Worm (Caenorhabditis elegans) whole organism, late embryonic: ENCODE data around the gene ugt-45.
A peak's percentile ranks its signal among the peaks of the same experiment; 100 is the strongest.

Source experiments
- C08G9.2 ChIP-seq: sonication (generic microtip); optimal IDR thresholded peaks from 2 replicates; lab custom pipeline; 2016; ENCODE audit warnings: mild to moderate bottlenecking, missing genetic modification characterization, moderate library complexity, missing compliant biosample characterization
- K02D7.2 ChIP-seq: sonication (generic microtip); optimal IDR thresholded peaks from 2 replicates; lab custom pipeline; 2017; ENCODE audit warnings: mild to moderate bottlenecking, missing genetic modification characterization, missing compliant biosample characterization
- T23F11.4 ChIP-seq: fragments of 200-800 bp; sonication (Bioruptor generic); optimal IDR thresholded peaks from 2 replicates; lab custom pipeline; 2018; ENCODE audit warnings: mild to moderate bottlenecking, missing genetic modification characterization, missing compliant biosample characterization
- ama-1 ChIP-seq: fragments of 150-350 bp; optimal IDR thresholded peaks from 2 replicates; lab custom pipeline; 2014
- ceh-14 ChIP-seq: sonication (generic microtip); optimal IDR thresholded peaks from 2 replicates; lab custom pipeline; 2016; ENCODE audit warnings: missing genotype, missing genetic modification characterization, missing compliant biosample characterization
- ceh-18 ChIP-seq: sonication (generic microtip); optimal IDR thresholded peaks from 2 replicates; lab custom pipeline; 2016; ENCODE audit warnings: missing genetic modification characterization, missing compliant biosample characterization
- ceh-19 ChIP-seq: fragments of 200-800 bp; sonication (Bioruptor generic); optimal IDR thresholded peaks from 2 replicates; lab custom pipeline; 2018; ENCODE audit warnings: mild to moderate bottlenecking, missing genetic modification characterization, missing compliant biosample characterization
- ceh-2 ChIP-seq: sonication (generic microtip); optimal IDR thresholded peaks from 2 replicates; lab custom pipeline; 2016; ENCODE audit warnings: missing genotype, missing genetic modification characterization, missing compliant biosample characterization
- ceh-22 ChIP-seq: sonication (generic microtip); optimal IDR thresholded peaks from 2 replicates; lab custom pipeline; 2017; ENCODE audit warnings: missing biosample characterization, missing genetic modification characterization
- ceh-31 ChIP-seq: sonication (generic microtip); optimal IDR thresholded peaks from 2 replicates; lab custom pipeline; 2016; ENCODE audit warnings: missing genetic modification characterization, missing compliant biosample characterization
- ceh-34 ChIP-seq: sonication (generic microtip); optimal IDR thresholded peaks from 2 replicates; lab custom pipeline; 2016; ENCODE audit warnings: mild to moderate bottlenecking, missing genetic modification characterization, missing compliant biosample characterization
- ceh-48 ChIP-seq: sonication (generic microtip); optimal IDR thresholded peaks from 2 replicates; lab custom pipeline; 2016; ENCODE audit warnings: missing genetic modification characterization, inconsistent platforms, missing compliant biosample characterization
- ceh-6 ChIP-seq: fragments of 200-800 bp; sonication (Bioruptor generic); optimal IDR thresholded peaks from 2 replicates; lab custom pipeline; 2018; ENCODE audit warnings: mild to moderate bottlenecking, missing genetic modification characterization, missing compliant biosample characterization
- ceh-9 ChIP-seq: sonication (generic microtip); optimal IDR thresholded peaks from 2 replicates; lab custom pipeline; 2016; ENCODE audit warnings: mild to moderate bottlenecking, missing genetic modification characterization, inconsistent platforms, missing compliant biosample characterization
- dmd-4 ChIP-seq: sonication (generic microtip); optimal IDR thresholded peaks from 2 replicates; lab custom pipeline; 2016; ENCODE audit warnings: borderline replicate concordance, missing genetic modification characterization, missing compliant biosample characterization
- dve-1 ChIP-seq: sonication (generic microtip); optimal IDR thresholded peaks from 2 replicates; lab custom pipeline; 2017; ENCODE audit warnings: antibody characterized with exemption, mild to moderate bottlenecking, missing genetic modification characterization, missing compliant biosample characterization
- elt-2 ChIP-seq: sonication (generic microtip); optimal IDR thresholded peaks from 2 replicates; lab custom pipeline; 2016; ENCODE audit warnings: missing genetic modification reagents, missing genetic modification characterization, missing compliant biosample characterization
- elt-4 ChIP-seq: sonication (generic microtip); optimal IDR thresholded peaks from 2 replicates; lab custom pipeline; 2016; ENCODE audit warnings: missing genetic modification characterization, missing compliant biosample characterization
- gmeb-2 ChIP-seq: sonication (generic microtip); optimal IDR thresholded peaks from 2 replicates; lab custom pipeline; 2016; ENCODE audit warnings: missing genetic modification characterization, inconsistent platforms, missing compliant biosample characterization
- hlh-13 ChIP-seq: fragments of 200-800 bp; sonication (Bioruptor generic); optimal IDR thresholded peaks from 2 replicates; lab custom pipeline; 2018; ENCODE audit warnings: mild to moderate bottlenecking, missing genetic modification characterization, missing compliant biosample characterization
- hlh-30 ChIP-seq: sonication (generic microtip); optimal IDR thresholded peaks from 2 replicates; lab custom pipeline; 2017; ENCODE audit warnings: antibody characterized with exemption, missing genetic modification characterization, missing compliant biosample characterization; ENCODE audit not compliant: insufficient read depth
- hlh-8 ChIP-seq: sonication (generic microtip); optimal IDR thresholded peaks from 2 replicates; lab custom pipeline; 2016; ENCODE audit warnings: missing genotype, missing genetic modification characterization, missing compliant biosample characterization
- lim-6 ChIP-seq: sonication (generic microtip); optimal IDR thresholded peaks from 2 replicates; lab custom pipeline; 2016; ENCODE audit warnings: missing genetic modification characterization, missing compliant biosample characterization
- madf-2 ChIP-seq: sonication (generic microtip); optimal IDR thresholded peaks from 2 replicates; lab custom pipeline; 2017; ENCODE audit warnings: missing genetic modification characterization, missing compliant biosample characterization
- nhr-11 ChIP-seq: fragments of 150-350 bp; optimal IDR thresholded peaks from 2 replicates; lab custom pipeline; 2014; ENCODE audit warnings: missing biosample characterization, missing genetic modification characterization
- nhr-232 ChIP-seq: sonication (generic microtip); optimal IDR thresholded peaks from 2 replicates; lab custom pipeline; 2016; ENCODE audit warnings: missing genetic modification characterization, missing compliant biosample characterization
- npax-4 ChIP-seq: sonication (generic microtip); optimal IDR thresholded peaks from 2 replicates; lab custom pipeline; 2016; ENCODE audit warnings: missing genetic modification characterization, missing compliant biosample characterization
- odd-2 ChIP-seq: sonication (generic microtip); optimal IDR thresholded peaks from 2 replicates; lab custom pipeline; 2017; ENCODE audit warnings: antibody characterized with exemption, mild to moderate bottlenecking, missing genetic modification characterization, missing compliant biosample characterization
- pax-1 ChIP-seq: fragments of 150-350 bp; optimal IDR thresholded peaks from 2 replicates; lab custom pipeline; 2014; ENCODE audit warnings: missing biosample characterization, missing genetic modification characterization
- pha-4 ChIP-seq: fragments of 150-350 bp; optimal IDR thresholded peaks from 2 replicates; lab custom pipeline; 2018; ENCODE audit warnings: missing biosample characterization, missing genetic modification reagents, missing genetic modification characterization
- ref-2 ChIP-seq: sonication (generic microtip); optimal IDR thresholded peaks from 2 replicates; lab custom pipeline; 2016; ENCODE audit warnings: missing genetic modification characterization, missing compliant biosample characterization
- sox-2 ChIP-seq: fragments of 200-800 bp; sonication (Bioruptor generic); IDR thresholded peaks from 2 replicates; pipeline ENCODE4 v1.3.6; 2022; ENCODE audit warnings: missing genetic modification reagents, missing genetic modification characterization, missing compliant biosample characterization
- sox-4 ChIP-seq: sonication (generic microtip); optimal IDR thresholded peaks from 2 replicates; lab custom pipeline; 2017; ENCODE audit warnings: mild to moderate bottlenecking, missing genetic modification characterization, inconsistent platforms, missing compliant biosample characterization
- ttx-3 ChIP-seq: sonication (generic microtip); optimal IDR thresholded peaks from 2 replicates; lab custom pipeline; 2016; ENCODE audit warnings: missing genetic modification reagents, missing genetic modification characterization, missing compliant biosample characterization
- unc-42 ChIP-seq: sonication (generic microtip); optimal IDR thresholded peaks from 2 replicates; lab custom pipeline; 2016; ENCODE audit warnings: missing genotype, missing genetic modification characterization, missing compliant biosample characterization
- unc-55 ChIP-seq: sonication (generic microtip); optimal IDR thresholded peaks from 2 replicates; lab custom pipeline; 2017; ENCODE audit warnings: missing biosample characterization, missing genetic modification reagents, missing genetic modification characterization
- unc-86 ChIP-seq: sonication (generic microtip); optimal IDR thresholded peaks from 2 replicates; lab custom pipeline; 2016; ENCODE audit warnings: missing genetic modification characterization, missing compliant biosample characterization
- zip-5 ChIP-seq: sonication (generic microtip); optimal IDR thresholded peaks from 2 replicates; lab custom pipeline; 2016; ENCODE audit warnings: missing genetic modification characterization, missing compliant biosample characterization
- ztf-16 ChIP-seq: sonication (generic microtip); optimal IDR thresholded peaks from 2 replicates; lab custom pipeline; 2017; ENCODE audit warnings: missing genetic modification characterization, missing compliant biosample characterization

ugt-45 gene

DNA sequence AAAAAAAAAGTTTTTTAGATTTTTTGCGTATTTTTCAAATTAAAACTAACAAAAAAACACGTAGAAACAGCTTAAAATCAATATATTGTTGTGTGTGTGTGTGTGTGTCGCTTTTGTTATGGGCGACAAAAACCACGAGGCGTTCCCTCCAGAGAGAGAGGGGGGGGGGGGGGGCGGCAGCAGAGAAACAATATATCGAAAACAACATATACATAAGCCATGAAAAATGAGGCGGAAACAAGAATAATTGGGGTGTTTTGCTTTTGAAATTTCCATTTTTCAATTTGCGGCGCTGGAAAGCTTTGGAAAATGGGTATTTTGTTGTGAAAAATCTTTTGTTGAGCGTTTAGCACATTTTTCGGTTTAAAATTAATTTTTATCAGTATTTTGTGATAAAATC lies 25.5 kb downstream of the ugt-45 start, which contains the start of gene Y37E11AM.2:
TSS of gene Y37E11AM.2 (minus strand) at position 101 of the 400 bp plus-strand sequence.
- no peak for TF ChIP-seq K02D7.2 (tag; lab: Kevin White, UChicago)
- TF ChIP-seq nhr-11 (tag; lab: Kevin White, UChicago) = no peak
- TF ChIP-seq ztf-16 (tag; lab: Kevin White, UChicago) = no peak
- no peak for TF ChIP-seq ref-2 (tag; lab: Kevin White, UChicago)
- TF ChIP-seq unc-86 (tag; lab: Kevin White, UChicago) = no peak
- no peak for TF ChIP-seq unc-42 (tag; lab: Kevin White, UChicago)
- no peak for TF ChIP-seq ceh-18 (tag; lab: Kevin White, UChicago)
- TF ChIP-seq sox-2 = no peak
- no peak for TF ChIP-seq dmd-4 (tag; lab: Kevin White, UChicago)
- no peak for TF ChIP-seq nhr-232 (tag; lab: Kevin White, UChicago)

ce11 chrIV:3722690-3723089 lies 28.2 kb downstream of the ugt-45 start, which contains the start of gene Y37E11AM.4:
TSS of gene Y37E11AM.4 (minus strand) at chrIV:3722790.
- TF ChIP-seq madf-2 (tag; lab: Kevin White, UChicago) (no peak), dve-1 (tag; lab: Kevin White, UChicago) (no peak), ceh-34 (tag; lab: Kevin White, UChicago) (no peak), npax-4 (tag; lab: Kevin White, UChicago) (no peak), nhr-11 (tag; lab: Kevin White, UChicago) (no peak), zip-5 (tag; lab: Kevin White, UChicago) (no peak), ceh-22 (tag; lab: Kevin White, UChicago) (no peak), C08G9.2 (tag; lab: Kevin White, UChicago) (no peak), ceh-48 (tag; lab: Kevin White, UChicago) (no peak), lim-6 (tag; lab: Kevin White, UChicago) (no peak), pha-4 (tag; lab: Kevin White, UChicago) (no peak), gmeb-2 (tag; lab: Kevin White, UChicago) (no peak), unc-42 (tag; lab: Kevin White, UChicago) (no peak), hlh-13 (GFP tag; lab: Kevin White, UChicago) (no peak), ceh-14 (tag; lab: Kevin White, UChicago) (no peak), T23F11.4 (no peak), odd-2 (tag; lab: Kevin White, UChicago) (no peak), unc-55 (GFP tag; lab: Kevin White, UChicago) (no peak), unc-86 (tag; lab: Kevin White, UChicago) (no peak)

DNA sequence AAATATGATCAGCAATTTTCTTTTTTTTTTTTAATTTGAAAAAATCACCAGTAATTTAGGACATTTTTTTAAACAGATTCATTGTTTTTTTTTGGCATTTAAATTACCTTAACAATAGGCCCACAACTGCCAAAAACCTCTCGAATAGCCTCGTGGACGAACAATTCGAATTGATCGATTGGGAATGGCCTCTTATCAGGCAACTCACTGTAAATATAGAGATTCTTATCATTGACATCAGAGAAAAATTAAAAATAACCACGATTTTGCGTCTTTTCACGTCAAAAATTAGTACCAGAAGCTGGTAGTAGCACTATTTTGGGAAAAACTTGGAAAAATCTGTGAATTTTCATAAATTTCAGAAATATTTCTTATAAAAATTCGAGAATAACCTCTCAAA lies 28.9 kb downstream of the ugt-45 start:
- TF ChIP-seq elt-4 (tag; lab: Kevin White, UChicago) (no peak), elt-2 (tag; lab: Kevin White, UChicago) (peak; percentile 52)

DNA sequence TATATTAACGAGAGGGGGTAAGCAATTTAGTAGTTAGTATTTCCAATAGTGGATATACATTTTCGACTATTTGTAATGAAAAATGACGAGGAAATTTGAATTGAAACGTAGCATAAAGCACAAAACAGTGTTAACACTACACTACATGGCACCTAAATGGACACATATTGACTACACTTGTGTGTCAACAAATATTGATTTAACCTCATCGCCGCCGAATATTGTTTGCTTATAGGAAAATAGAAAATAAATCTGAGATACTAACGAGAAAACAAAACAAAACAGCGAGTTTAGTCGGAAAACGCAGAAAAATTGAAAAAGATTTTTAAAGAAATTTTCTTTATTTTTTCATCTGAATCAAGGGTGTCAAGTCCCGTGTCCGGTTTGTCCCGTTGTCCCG lies 30.3 kb downstream of the ugt-45 start:
- no peak for TF ChIP-seq lim-6 (tag; lab: Kevin White, UChicago)
- no peak for TF ChIP-seq hlh-30 (tag; lab: Kevin White, UChicago)
- TF ChIP-seq zip-5 (tag; lab: Kevin White, UChicago) = no peak
- TF ChIP-seq ceh-6 (GFP tag; lab: Kevin White, UChicago) = no peak
- no peak for TF ChIP-seq ceh-31 (tag; lab: Kevin White, UChicago)
- TF ChIP-seq ceh-19 (GFP tag; lab: Kevin White, UChicago) = no peak
- TF ChIP-seq pax-1 (tag; lab: Kevin White, UChicago) = no peak
- no peak for TF ChIP-seq ttx-3 (tag; lab: Kevin White, UChicago)
- TF ChIP-seq ama-1 (lab: Kevin White, UChicago) = no peak
- no peak for TF ChIP-seq pha-4 (tag; lab: Kevin White, UChicago)
- TF ChIP-seq ceh-48 (tag; lab: Kevin White, UChicago) = no peak
- no peak for TF ChIP-seq hlh-8 (tag; lab: Kevin White, UChicago)
- TF ChIP-seq ref-2 (tag; lab: Kevin White, UChicago) = no peak
- no peak for TF ChIP-seq C08G9.2 (tag; lab: Kevin White, UChicago)
- no peak for TF ChIP-seq ceh-9 (tag; lab: Kevin White, UChicago)
- no peak for TF ChIP-seq gmeb-2 (tag; lab: Kevin White, UChicago)
- no peak for TF ChIP-seq ceh-2
- TF ChIP-seq sox-4 (tag; lab: Kevin White, UChicago) = no peak
- TF ChIP-seq ceh-18 (tag; lab: Kevin White, UChicago) = no peak
